Fruit fly (Drosophila melanogaster): ENCODE results near the gene Slc45-1.
A peak's percentile ranks its signal among the peaks of the same experiment; 100 is the strongest.

Slc45-1 gene

DNA sequence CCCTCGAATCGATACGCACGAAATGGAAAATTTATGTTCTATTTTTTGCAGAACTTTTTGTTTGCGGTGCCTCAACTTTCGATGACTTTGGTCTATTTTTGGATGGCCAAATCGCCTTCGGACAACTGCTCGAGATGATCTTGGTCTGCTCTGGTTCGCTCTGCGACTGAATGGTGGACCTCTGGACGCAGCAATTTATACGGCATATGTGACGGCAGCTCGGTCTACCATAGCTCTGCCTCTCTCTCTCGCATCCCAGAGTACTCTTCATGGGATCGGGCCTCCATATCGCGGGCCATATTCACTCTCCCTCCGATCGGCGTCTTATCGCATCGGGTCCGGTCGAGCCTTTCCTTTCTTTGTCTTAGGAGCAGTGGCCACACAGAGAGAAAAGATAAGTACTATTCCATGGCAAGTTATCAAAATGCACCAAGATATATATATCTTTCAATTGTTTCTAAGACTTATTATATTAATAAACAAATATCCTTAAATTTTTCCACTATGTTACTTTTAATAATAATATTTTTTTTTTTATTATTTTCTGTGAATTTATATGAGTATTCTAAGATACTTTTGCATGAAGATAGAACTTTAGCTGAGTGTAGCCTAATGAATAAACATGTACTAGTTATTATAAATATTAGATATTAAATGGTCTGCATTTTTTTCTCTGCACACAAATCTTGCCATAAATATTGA, at the start of gene Slc45-1 (continued):
- no peak for TF ChIP-seq sima (GFP tag; optimal IDR thresholded peaks at IDR 0.05)
- no peak for TF ChIP-seq CG10267 (tag; optimal IDR thresholded peaks at IDR 0.05)
- TF ChIP-seq CG2116 (GFP tag; optimal IDR thresholded peaks at IDR 0.05): no peak
- no peak for TF ChIP-seq Oaz (GFP tag; IDR thresholded peaks at IDR 0.05)
- TF ChIP-seq z (GFP tag; IDR thresholded peaks at IDR 0.05): no peak
- TF ChIP-seq CG31388 (GFP tag; optimal IDR thresholded peaks at IDR 0.05): no peak
- no peak for TF ChIP-seq CG13123 (GFP tag; optimal IDR thresholded peaks at IDR 0.05)
- no peak for TF ChIP-seq CG6791 (GFP tag; IDR thresholded peaks at IDR 0.05; ENCODE audit: partially characterized antibody)
- TF ChIP-seq CG1233 (GFP tag; optimal IDR thresholded peaks at IDR 0.05): no peak
- TF ChIP-seq Asciz (GFP tag; optimal IDR thresholded peaks at IDR 0.05): no peak
- TF ChIP-seq Mes4 (GFP tag; optimal IDR thresholded peaks at IDR 0.05): no peak
- peak; percentile 11 for TF ChIP-seq phol (tag; optimal IDR thresholded peaks at IDR 0.05)
- no peak for TF ChIP-seq CG10462 (GFP tag; optimal IDR thresholded peaks at IDR 0.05)
- TF ChIP-seq CG5245 (GFP tag; optimal IDR thresholded peaks at IDR 0.05): no peak
- TF ChIP-seq Pdp1 (GFP tag; optimal IDR thresholded peaks at IDR 0.05): peak in 1 of 2 experiments; percentile 12
- TF ChIP-seq CG32772 (GFP tag; IDR thresholded peaks at IDR 0.05): no peak
- no peak for TF ChIP-seq CG17568 (GFP tag; optimal IDR thresholded peaks at IDR 0.05)
- TF ChIP-seq tll (GFP tag; optimal IDR thresholded peaks at IDR 0.05): no peak
- TF ChIP-seq CG17361 (GFP tag; IDR thresholded peaks at IDR 0.05): no peak
- no peak for TF ChIP-seq CrebB (tag; optimal IDR thresholded peaks at IDR 0.05)
- TF ChIP-seq tin (GFP tag; optimal IDR thresholded peaks at IDR 0.05): no peak
- peak in 1 of 2 experiments; percentile 5 for TF ChIP-seq Hr51 (GFP tag; optimal IDR thresholded peaks at IDR 0.05)
- TF ChIP-seq CG4328 (GFP tag; optimal IDR thresholded peaks at IDR 0.05): no peak
- TF ChIP-seq sr (GFP tag; IDR thresholded peaks at IDR 0.05): no peak
- no peak for TF ChIP-seq Elba2 (GFP tag; optimal IDR thresholded peaks at IDR 0.05)
- TF ChIP-seq mirr (GFP tag; optimal IDR thresholded peaks at IDR 0.05): no peak
- TF ChIP-seq p53 (GFP tag; optimal IDR thresholded peaks at IDR 0.05): no peak
- no peak for TF ChIP-seq chm (GFP tag; IDR thresholded peaks at IDR 0.05)
- no peak for TF ChIP-seq crp (GFP tag; optimal IDR thresholded peaks at IDR 0.05)
- TF ChIP-seq CG14965 (GFP tag; optimal IDR thresholded peaks at IDR 0.05; ENCODE audit: borderline replicate concordance): no peak
- peak; percentile 40 for TF ChIP-seq gem (tag; optimal IDR thresholded peaks at IDR 0.05)
- peak; percentile 31 for TF ChIP-seq CG11504 (tag; optimal IDR thresholded peaks at IDR 0.05)
- TF ChIP-seq psq (GFP tag; optimal IDR thresholded peaks at IDR 0.05): no peak

DNA sequence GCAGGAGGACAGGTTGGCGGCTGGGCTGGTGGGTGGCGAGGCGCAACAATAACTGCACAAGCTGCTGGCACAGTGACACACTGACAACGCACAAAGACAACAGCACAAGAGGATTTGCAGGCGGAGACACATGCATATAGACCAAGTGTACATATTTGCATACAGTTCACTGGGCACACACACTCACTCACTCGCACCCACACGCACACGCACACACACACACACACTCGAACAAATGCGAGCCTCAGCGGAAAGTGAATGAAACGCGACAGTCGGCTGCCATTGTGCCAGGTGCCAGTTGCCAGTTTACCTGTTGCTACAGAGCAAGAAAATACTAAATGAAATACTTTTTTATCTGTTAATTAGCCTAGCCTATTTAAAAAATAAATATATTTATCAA, 46.5 kb upstream of the Slc45-1 start:
- peak; percentile 54 for TF ChIP-seq Ets65A (GFP tag)
- TF ChIP-seq Optix (GFP tag; IDR thresholded peaks at IDR 0.05): no peak
- peak; percentile 35 for TF ChIP-seq Hr39 (optimal IDR thresholded peaks at IDR 0.05)

DNA sequence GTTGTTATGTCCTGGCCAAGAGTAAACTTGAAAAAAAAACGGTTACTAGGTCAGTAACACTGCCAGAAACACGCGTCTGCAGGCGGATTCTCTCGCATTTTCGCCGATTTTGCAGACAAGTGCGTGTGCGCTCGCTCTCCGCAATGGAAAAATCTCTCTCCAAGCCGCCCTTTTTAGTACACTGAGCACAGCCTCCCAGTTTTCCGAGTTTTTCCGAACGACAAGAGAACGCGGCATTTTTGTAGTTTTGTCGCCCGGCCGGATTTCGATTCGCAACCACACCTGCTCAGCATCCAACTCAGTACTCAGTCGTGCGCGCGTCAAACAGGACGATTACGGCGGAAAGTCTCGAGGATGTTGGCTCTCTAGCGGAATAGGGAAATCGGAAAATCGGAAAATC, 43.0 kb upstream of the Slc45-1 start, which contains the start of gene GluRIB:
Gene GluRIB, plus strand, starts transcription at position 301 of the 400 bp plus-strand sequence.
- TF ChIP-seq CG4820 (GFP tag; optimal IDR thresholded peaks at IDR 0.05): no peak
- no peak for TF ChIP-seq CG3726 (GFP tag; IDR thresholded peaks at IDR 0.05)
- peak; percentile 27 for TF ChIP-seq Jarid2 (GFP tag; optimal IDR thresholded peaks at IDR 0.05)
- TF ChIP-seq tin (GFP tag; optimal IDR thresholded peaks at IDR 0.05): no peak
- no peak for TF ChIP-seq exex (tag; optimal IDR thresholded peaks at IDR 0.05)
- no peak for TF ChIP-seq tna (GFP tag; IDR thresholded peaks at IDR 0.05; ENCODE audit: partially characterized antibody)
- TF ChIP-seq Trl (optimal IDR thresholded peaks at IDR 0.05): peak; percentile 40 to 61
- TF ChIP-seq Trl (GFP tag; optimal IDR thresholded peaks at IDR 0.05): no peak
- peak; percentile 43; the same call in 1 of the 2 replicates for TF ChIP-seq CG8765 (GFP tag; IDR thresholded peaks at IDR 0.05)
- no peak for TF ChIP-seq CG6272 (GFP tag; IDR thresholded peaks at IDR 0.05)
- no peak for TF ChIP-seq pum (GFP tag; optimal IDR thresholded peaks at IDR 0.05)
- 0 out of 4 replicates have a peak, but pooled peaks have one; percentile 17 for TF ChIP-seq chinmo (GFP tag; IDR thresholded peaks at IDR 0.05; ENCODE audit: partially characterized antibody)
- TF ChIP-seq Deaf1 (tag; optimal IDR thresholded peaks at IDR 0.05): peak; percentile 79
- TF ChIP-seq CG2202 (tag; optimal IDR thresholded peaks at IDR 0.05): no peak
- TF ChIP-seq trem (tag; optimal IDR thresholded peaks at IDR 0.05): no peak
